Fruit fly (Drosophila melanogaster) whole organism, embryonic: Measurements from ENCODE around the gene CG13912.

Experiments
- ATbp ChIP-seq: fragments of 200-800 bp; sonication (Bioruptor generic); optimal IDR thresholded peaks from 2 replicates; lab custom pipeline; 2017; ENCODE audit warnings: missing biosample characterization, mild to moderate bottlenecking, missing genetic modification characterization, missing genetic modification reagents
- Bgb ChIP-seq: fragments of 200-800 bp; sonication (Bioruptor generic); IDR thresholded peaks from 2 replicates; pipeline ENCODE4 v1.3.6; 2022; ENCODE audit warnings: missing biosample characterization, missing genetic modification characterization; ENCODE audit not compliant: partially characterized antibody
- CG10267 ChIP-seq: fragments of 200-800 bp; sonication (Bioruptor generic); optimal IDR thresholded peaks from 2 replicates; lab custom pipeline; 2018; ENCODE audit warnings: missing biosample characterization, mild to moderate bottlenecking, missing genetic modification characterization, moderate library complexity
- CG11695 ChIP-seq: fragments of 200-800 bp; sonication (Bioruptor generic); IDR thresholded peaks from 3 replicates; pipeline ENCODE4 v1.3.6; 2022; ENCODE audit warnings: missing biosample characterization, missing genetic modification characterization
- CG1233 ChIP-seq: fragments of 200-800 bp; sonication (Bioruptor generic); optimal IDR thresholded peaks from 4 replicates; lab custom pipeline; 2018; ENCODE audit warnings: missing biosample characterization, mild to moderate bottlenecking, missing genetic modification characterization
- CG1647 ChIP-seq: fragments of 200-800 bp; sonication (Bioruptor generic); optimal IDR thresholded peaks from 3 replicates; lab custom pipeline; 2016; ENCODE audit warnings: missing biosample characterization, missing genetic modification characterization
- CG16863 ChIP-seq: fragments of 200-800 bp; sonication (Bioruptor generic); optimal IDR thresholded peaks from 3 replicates; lab custom pipeline; 2016; ENCODE audit warnings: missing biosample characterization, missing genetic modification characterization
- CG17186 ChIP-seq: fragments of 200-800 bp; sonication (Bioruptor generic); optimal IDR thresholded peaks from 3 replicates; lab custom pipeline; 2017; ENCODE audit warnings: missing biosample characterization, missing genetic modification reagents, missing genetic modification characterization
- CG17612 ChIP-seq: fragments of 200-800 bp; sonication (Bioruptor generic); IDR thresholded peaks from 2 replicates; pipeline ENCODE4 v1.3.6; 2022; ENCODE audit warnings: missing biosample characterization, missing genetic modification characterization
- CG17912 ChIP-seq: fragments of 200-800 bp; sonication (Bioruptor generic); optimal IDR thresholded peaks from 2 replicates; lab custom pipeline; 2018; ENCODE audit warnings: missing biosample characterization, mild to moderate bottlenecking, missing genetic modification characterization
- CG2120 ChIP-seq: fragments of 200-800 bp; sonication (Bioruptor generic); optimal IDR thresholded peaks from 3 replicates; lab custom pipeline; 2016; ENCODE audit warnings: missing biosample characterization, missing genetic modification characterization
- CG2199 ChIP-seq: fragments of 200-800 bp; sonication (Bioruptor generic); IDR thresholded peaks from 3 replicates; pipeline ENCODE4 v1.3.6; 2022; ENCODE audit warnings: missing biosample characterization, missing genetic modification characterization
- CG30403 ChIP-seq: fragments of 200-800 bp; sonication (Bioruptor generic); optimal IDR thresholded peaks from 3 replicates; lab custom pipeline; 2016; ENCODE audit warnings: missing biosample characterization, missing genetic modification characterization
- CG3065 ChIP-seq: fragments of 200-800 bp; sonication (Bioruptor generic); optimal IDR thresholded peaks from 2 replicates; lab custom pipeline; 2016; ENCODE audit warnings: missing biosample characterization, missing genetic modification characterization
- CG31388 ChIP-seq: fragments of 200-800 bp; sonication (Bioruptor generic); optimal IDR thresholded peaks from 2 replicates; lab custom pipeline; 2016; ENCODE audit warnings: missing biosample characterization, missing genetic modification characterization
- CG3726 ChIP-seq: fragments of 200-800 bp; sonication (Bioruptor generic); IDR thresholded peaks from 3 replicates; pipeline ENCODE4, ENCODE4 v1.3.6; 2022; ENCODE audit warnings: missing biosample characterization, missing genetic modification characterization
- CG42726 ChIP-seq: fragments of 200-800 bp; sonication (Bioruptor generic); IDR thresholded peaks from 2 replicates; pipeline ENCODE4 v1.3.6; 2022; ENCODE audit warnings: missing biosample characterization, missing genetic modification characterization; ENCODE audit not compliant: partially characterized antibody
- CG8290 ChIP-seq, 3 experiments: fragments of 200-800 bp; sonication (Bioruptor generic); optimal IDR thresholded peaks; 2 replicates each; lab custom pipeline; 2016 to 2019; ENCODE audit warnings: missing biosample characterization in 3 of 3, missing genetic modification characterization in 3 of 3, mild to moderate bottlenecking in 2 of 3, moderate library complexity in 1 of 3
- CG9797 ChIP-seq: fragments of 200-800 bp; sonication (Bioruptor generic); optimal IDR thresholded peaks from 3 replicates; lab custom pipeline; 2018; ENCODE audit warnings: missing biosample characterization, mild to moderate bottlenecking, missing genetic modification characterization
- Chrac-16 ChIP-seq: fragments of 200-800 bp; sonication (Bioruptor generic); optimal IDR thresholded peaks from 3 replicates; lab custom pipeline; 2016; ENCODE audit warnings: missing biosample characterization, missing genetic modification characterization
- D19A ChIP-seq: fragments of 200-800 bp; optimal IDR thresholded peaks from 3 replicates; lab custom pipeline; 2019; ENCODE audit warnings: missing biosample characterization, mild to moderate bottlenecking, missing genetic modification characterization, moderate library complexity
- Dad ChIP-seq: fragments of 200-800 bp; sonication (Bioruptor generic); optimal IDR thresholded peaks from 3 replicates; lab custom pipeline; 2016; ENCODE audit warnings: missing biosample characterization, missing genetic modification characterization
- Dek ChIP-seq: fragments of 200-800 bp; sonication (Bioruptor generic); optimal IDR thresholded peaks from 3 replicates; lab custom pipeline; 2019; ENCODE audit warnings: missing biosample characterization, mild to moderate bottlenecking, missing genetic modification characterization, moderate library complexity
- Ets97D ChIP-seq: fragments of 200-800 bp; sonication (Bioruptor generic); optimal IDR thresholded peaks from 3 replicates; lab custom pipeline; 2016; ENCODE audit warnings: missing biosample characterization, missing genetic modification characterization
- Fer2 ChIP-seq: fragments of 200-800 bp; sonication (Bioruptor generic); optimal IDR thresholded peaks from 2 replicates; lab custom pipeline; 2018; ENCODE audit warnings: missing biosample characterization, mild to moderate bottlenecking, missing genetic modification characterization, moderate library complexity
- Fer3 ChIP-seq: fragments of 200-800 bp; sonication (Bioruptor generic); optimal IDR thresholded peaks from 2 replicates; lab custom pipeline; 2018; ENCODE audit warnings: missing biosample characterization, mild to moderate bottlenecking, missing genetic modification characterization, moderate library complexity
- Jarid2 ChIP-seq: fragments of 200-800 bp; sonication (Bioruptor generic); optimal IDR thresholded peaks from 3 replicates; lab custom pipeline; 2017; ENCODE audit warnings: mild to moderate bottlenecking, missing biosample characterization, missing genetic modification reagents, missing genetic modification characterization
- Kr ChIP-seq: fragments of 200-800 bp; sonication (Bioruptor generic); optimal IDR thresholded peaks from 2 replicates; lab custom pipeline; 2017; ENCODE audit warnings: missing biosample characterization, mild to moderate bottlenecking, missing genetic modification characterization
- MBD-R2 ChIP-seq: fragments of 200-800 bp; sonication (Bioruptor generic); IDR thresholded peaks from 2 replicates; pipeline ENCODE4 v1.3.6; 2022; ENCODE audit warnings: missing biosample characterization, missing genetic modification characterization
- Mrtf ChIP-seq: fragments of 200-800 bp; sonication (Bioruptor generic); IDR thresholded peaks from 3 replicates; pipeline ENCODE4 v1.3.6; 2022; ENCODE audit warnings: missing biosample characterization, missing genetic modification characterization
- Ptx1 ChIP-seq: fragments of 200-800 bp; sonication (Bioruptor generic); IDR thresholded peaks from 2 replicates; pipeline ENCODE4 v1.3.6; 2022; ENCODE audit warnings: missing biosample characterization, missing genetic modification characterization
- Sry-δ ChIP-seq: fragments of 200-800 bp; sonication (Bioruptor generic); optimal IDR thresholded peaks from 2 replicates; lab custom pipeline; 2016; ENCODE audit warnings: missing biosample characterization, missing genetic modification characterization
- ap ChIP-seq: fragments of 200-800 bp; sonication (Bioruptor generic); IDR thresholded peaks from 2 replicates; pipeline ENCODE4 v1.3.6; 2022; ENCODE audit warnings: missing biosample characterization, missing genetic modification characterization
- bigmax ChIP-seq: fragments of 200-800 bp; sonication (Bioruptor generic); optimal IDR thresholded peaks from 2 replicates; lab custom pipeline; 2018; ENCODE audit warnings: missing biosample characterization, mild to moderate bottlenecking, missing genetic modification characterization
- cas ChIP-seq: fragments of 200-800 bp; sonication (Bioruptor generic); IDR thresholded peaks from 2 replicates; pipeline ENCODE4 v1.3.6; 2022; ENCODE audit warnings: missing biosample characterization, missing genetic modification characterization
- da ChIP-seq: fragments of 200-800 bp; sonication (Bioruptor generic); optimal IDR thresholded peaks from 2 replicates; lab custom pipeline; 2016; ENCODE audit warnings: missing biosample characterization, missing genetic modification characterization
- dm ChIP-seq: fragments of 200-800 bp; sonication (Bioruptor generic); optimal IDR thresholded peaks from 3 replicates; lab custom pipeline; 2016; ENCODE audit warnings: missing biosample characterization, missing genetic modification characterization
- dysf ChIP-seq: fragments of 200-800 bp; sonication (Bioruptor generic); IDR thresholded peaks from 3 replicates; pipeline ENCODE4 v1.3.6; 2022; ENCODE audit warnings: missing biosample characterization, missing genetic modification characterization
- fd3F ChIP-seq: fragments of 200-800 bp; sonication (Bioruptor generic); optimal IDR thresholded peaks from 2 replicates; lab custom pipeline; 2018; ENCODE audit warnings: missing biosample characterization, mild to moderate bottlenecking, missing genetic modification characterization, moderate library complexity
- ftz-f1 ChIP-seq: fragments of 200-800 bp; sonication (Bioruptor generic); optimal IDR thresholded peaks from 2 replicates; lab custom pipeline; 2016; ENCODE audit warnings: missing biosample characterization, missing genetic modification characterization
- fu2 ChIP-seq: fragments of 200-800 bp; sonication (Bioruptor generic); optimal IDR thresholded peaks from 2 replicates; lab custom pipeline; 2016; ENCODE audit warnings: missing biosample characterization, missing genetic modification characterization
- grau ChIP-seq: fragments of 200-800 bp; optimal IDR thresholded peaks from 3 replicates; lab custom pipeline; 2019; ENCODE audit warnings: missing biosample characterization, mild to moderate bottlenecking, missing genetic modification characterization, moderate library complexity
- ken ChIP-seq: fragments of 200-800 bp; sonication (Bioruptor generic); IDR thresholded peaks from 3 replicates; pipeline ENCODE4 v1.3.6; 2022; ENCODE audit warnings: missing biosample characterization, missing genetic modification characterization
- lab ChIP-seq: fragments of 200-800 bp; sonication (Bioruptor generic); optimal IDR thresholded peaks from 3 replicates; lab custom pipeline; 2017; ENCODE audit warnings: missing biosample characterization, missing genetic modification characterization, mild to moderate bottlenecking, moderate library complexity, missing genetic modification reagents
- oc ChIP-seq: fragments of 200-800 bp; sonication (Bioruptor generic); optimal IDR thresholded peaks from 2 replicates; lab custom pipeline; 2018; ENCODE audit warnings: missing biosample characterization, mild to moderate bottlenecking, missing genetic modification characterization, moderate library complexity
- sc ChIP-seq, 3 experiments: fragments of >200 bp in 2 of 3; fragments of 200-800 bp in 1 of 3; sonication (Bioruptor generic) in 1 of 3; optimal IDR thresholded peaks; 2 replicates in 2 of 3; 3 replicates in 1 of 3; lab custom pipeline; 2017; ENCODE audit warnings: mild to moderate bottlenecking in 1 of 3, missing biosample characterization in 1 of 3, missing genetic modification characterization in 1 of 3, missing genetic modification reagents in 1 of 3
- sens-2 ChIP-seq: fragments of 200-800 bp; sonication (Bioruptor generic); IDR thresholded peaks from 2 replicates; pipeline ENCODE4 v1.3.6; 2022; ENCODE audit warnings: missing biosample characterization, missing genetic modification characterization
- sr ChIP-seq: fragments of 200-800 bp; sonication (Bioruptor generic); IDR thresholded peaks from 3 replicates; pipeline ENCODE4 v1.3.6; 2022; ENCODE audit warnings: missing biosample characterization, missing genetic modification characterization
- tio ChIP-seq: fragments of 200-800 bp; sonication (Bioruptor generic); optimal IDR thresholded peaks from 2 replicates; lab custom pipeline; 2017; ENCODE audit warnings: missing biosample characterization, missing genetic modification characterization, inconsistent platforms
- usp ChIP-seq: fragments of >200 bp; optimal IDR thresholded peaks from 2 replicates; lab custom pipeline; 2017; ENCODE audit warnings: missing biosample characterization, missing genetic modification characterization
- z ChIP-seq: fragments of 200-800 bp; sonication (Bioruptor generic); IDR thresholded peaks from 3 replicates; pipeline ENCODE4 v1.3.6; 2022; ENCODE audit warnings: missing biosample characterization, missing genetic modification characterization

The CG13912 gene

DNA sequence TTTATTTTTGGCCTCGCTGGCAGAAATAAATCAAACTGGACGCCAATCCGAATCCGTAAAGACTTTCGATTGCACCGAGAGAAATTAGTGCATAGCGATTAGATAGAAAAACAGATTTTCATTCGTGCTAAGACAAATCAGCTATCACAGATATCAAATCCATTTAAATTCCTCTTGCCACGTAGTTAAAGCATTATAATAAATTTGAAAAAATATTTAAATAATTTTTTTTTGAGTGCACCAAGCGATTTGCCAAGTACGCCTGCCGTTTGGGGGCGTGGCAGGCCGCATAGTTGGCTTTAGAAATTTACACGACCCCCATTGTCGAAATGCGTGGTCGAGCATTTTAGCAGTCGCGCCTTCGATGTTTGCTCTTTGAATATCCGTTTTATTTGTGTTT, 37.7 kb upstream of the CG13912 start (continued):
- no peak for TF ChIP-seq ftz-f1 (GFP tag; lab: Kevin White, UChicago)
- TF ChIP-seq oc (tag; lab: Kevin White, UChicago) = no peak
- no peak for TF ChIP-seq Dad (GFP tag; lab: Kevin White, UChicago)
- TF ChIP-seq MBD-R2 (GFP tag; lab: Robert Waterston, UW) = peak; percentile 30; the same call in 1 of the 2 replicates
- TF ChIP-seq Sry-δ (GFP tag; lab: Kevin White, UChicago) = no peak
- peak; percentile 71 for TF ChIP-seq dysf (GFP tag; lab: Robert Waterston, UW)
- TF ChIP-seq Kr (GFP tag; lab: Kevin White, UChicago) = no peak
- TF ChIP-seq ATbp = peak; percentile 23
- TF ChIP-seq Jarid2 (GFP tag; lab: Kevin White, UChicago) = peak; percentile 5
- peak; percentile 60 for TF ChIP-seq grau (tag; lab: Kevin White, UChicago)
- TF ChIP-seq z (GFP tag; lab: Robert Waterston, UW) = no peak
- no peak for TF ChIP-seq CG17912 (GFP tag; lab: Kevin White, UChicago)
- TF ChIP-seq Dek = peak; percentile 49
- no peak for TF ChIP-seq cas (GFP tag; lab: Robert Waterston, UW)
- TF ChIP-seq CG17186 (GFP tag; lab: Kevin White, UChicago) = no peak
- no peak for TF ChIP-seq CG9797 (GFP tag; lab: Kevin White, UChicago)
- TF ChIP-seq Fer3 = peak; percentile 26
- no peak for TF ChIP-seq bigmax
- no peak for TF ChIP-seq Fer2
- TF ChIP-seq usp (GFP tag; lab: Kevin White, UChicago) = no peak
- no peak for TF ChIP-seq CG31388 (GFP tag; lab: Kevin White, UChicago)
- 0 out of 3 replicates have a peak, but pooled peaks have one; percentile 22 for TF ChIP-seq sr
- peak; percentile 42 for TF ChIP-seq CG17612 (GFP tag; lab: Robert Waterston, UW)
- TF ChIP-seq CG8290 (GFP tag; optimal IDR thresholded peaks at IDR 0.05; lab: Kevin White, UChicago) = no peak
- peak in 1 of 2 experiments; percentile 54 for TF ChIP-seq CG8290 (tag; optimal IDR thresholded peaks at IDR 0.05; lab: Kevin White, UChicago)
- TF ChIP-seq sens-2 (GFP tag; lab: Robert Waterston, UW) = no peak
- TF ChIP-seq Mrtf (GFP tag; lab: Robert Waterston, UW) = 0 out of 3 replicates have a peak, but pooled peaks have one; percentile 23
- peak; percentile 27; the same call in 1 of the 3 replicates for TF ChIP-seq ken (GFP tag; lab: Robert Waterston, UW)
- TF ChIP-seq Chrac-16 (GFP tag; lab: Kevin White, UChicago) = no peak
- peak; percentile 45 for TF ChIP-seq lab (GFP tag; lab: Kevin White, UChicago)
- TF ChIP-seq CG2120 = peak; percentile 66
- peak; percentile 9 for TF ChIP-seq fu2 (GFP tag; lab: Kevin White, UChicago)
- TF ChIP-seq sc (optimal IDR thresholded peaks at IDR 0.05; lab: Kevin White, UChicago) = no peak
- no peak for TF ChIP-seq sc (GFP tag; optimal IDR thresholded peaks at IDR 0.05; lab: Kevin White, UChicago)
- TF ChIP-seq CG10267 = no peak
- TF ChIP-seq CG11695 (GFP tag; lab: Robert Waterston, UW) = peak; percentile 43; the same call in 1 of the 3 replicates
- TF ChIP-seq da (GFP tag; lab: Kevin White, UChicago) = no peak
- TF ChIP-seq dm (GFP tag; lab: Kevin White, UChicago) = no peak
- no peak for TF ChIP-seq D19A (tag; lab: Kevin White, UChicago)
- peak; percentile 27 for TF ChIP-seq CG3065
- no peak for TF ChIP-seq Bgb (GFP tag; lab: Robert Waterston, UW)
- no peak for TF ChIP-seq CG16863 (GFP tag; lab: Kevin White, UChicago)
- no peak for TF ChIP-seq CG1647 (GFP tag; lab: Kevin White, UChicago)
- no peak for TF ChIP-seq tio (GFP tag; lab: Kevin White, UChicago)
- TF ChIP-seq CG30403 = peak; percentile 59
- TF ChIP-seq Ptx1 (GFP tag; lab: Robert Waterston, UW) = peak; percentile 54
- TF ChIP-seq CG2199 (GFP tag; lab: Robert Waterston, UW) = no peak
- TF ChIP-seq CG1233 (GFP tag; lab: Kevin White, UChicago) = no peak
- TF ChIP-seq CG42726 = no peak
- TF ChIP-seq CG3726 (GFP tag; lab: Robert Waterston, UW) = 0 out of 3 replicates have a peak, but pooled peaks have one; percentile 22
- no peak for TF ChIP-seq Ets97D
- no peak for TF ChIP-seq ap (GFP tag; lab: Robert Waterston, UW)
- peak; percentile 20 for TF ChIP-seq fd3F
